Worm (Caenorhabditis elegans) whole organism, L1 larva: ENCODE data around the gene ceeh-1.

ENCODE experiments used
- C34B4.2 ChIP-seq: sonication (generic microtip); optimal IDR thresholded peaks from 2 replicates; lab custom pipeline; 2017; ENCODE audit warnings: mild to moderate bottlenecking, missing genetic modification characterization, missing compliant biosample characterization
- F16B12.6 ChIP-seq: fragments of 150-350 bp; optimal IDR thresholded peaks from 2 replicates; lab custom pipeline; 2014; ENCODE audit warnings: missing biosample characterization, missing genetic modification characterization
- Y116A8C.19 ChIP-seq: sonication (generic microtip); optimal IDR thresholded peaks from 2 replicates; lab custom pipeline; 2016; ENCODE audit warnings: missing compliant biosample characterization, missing genetic modification characterization, borderline replicate concordance
- aly-2 ChIP-seq: fragments of 150-350 bp; optimal IDR thresholded peaks from 2 replicates; lab custom pipeline; 2014; ENCODE audit warnings: missing biosample characterization, missing genetic modification characterization
- ama-1 ChIP-seq: fragments of 150-350 bp; optimal IDR thresholded peaks from 2 replicates; lab custom pipeline; 2014
- ceh-8 ChIP-seq: fragments of 200-800 bp; sonication (Bioruptor generic); optimal IDR thresholded peaks from 2 replicates; lab custom pipeline; 2018; ENCODE audit warnings: mild to moderate bottlenecking, missing genetic modification characterization, moderate library complexity, missing compliant biosample characterization
- ceh-88 ChIP-seq: fragments of 200-800 bp; sonication (Bioruptor generic); IDR thresholded peaks from 2 replicates; pipeline ENCODE4 v1.3.6; 2022; ENCODE audit warnings: missing genetic modification characterization, missing compliant biosample characterization
- ceh-90 ChIP-seq: sonication (generic microtip); optimal IDR thresholded peaks from 2 replicates; lab custom pipeline; 2016; ENCODE audit warnings: missing genetic modification characterization, missing compliant biosample characterization
- ces-1 ChIP-seq: fragments of 150-350 bp; optimal IDR thresholded peaks from 2 replicates; lab custom pipeline; 2014; ENCODE audit warnings: missing biosample characterization, missing genetic modification reagents, missing genetic modification characterization
- dsc-1 ChIP-seq: sonication (generic microtip); optimal IDR thresholded peaks from 2 replicates; lab custom pipeline; 2016; ENCODE audit warnings: mild to moderate bottlenecking, missing genetic modification characterization, missing compliant biosample characterization
- efl-1 ChIP-seq, 4 experiments: fragments of 150-350 bp; optimal IDR thresholded peaks in 3 of 4; peaks in 1 of 4; 1 replicate in 1 of 4; 2 replicates in 3 of 4; lab custom pipeline; 2014; ENCODE audit warnings: missing biosample characterization in 2 of 4, missing genetic modification characterization in 2 of 4, missing genetic modification reagents in 2 of 4
- efl-3 ChIP-seq: fragments of 200-800 bp; sonication (Bioruptor generic); optimal IDR thresholded peaks from 2 replicates; lab custom pipeline; 2018; ENCODE audit warnings: mild to moderate bottlenecking, missing genetic modification characterization, missing compliant biosample characterization
- egl-13 ChIP-seq: sonication (generic microtip); optimal IDR thresholded peaks from 2 replicates; lab custom pipeline; 2016; ENCODE audit warnings: missing genotype, missing genetic modification reagents, missing genetic modification characterization, missing compliant biosample characterization
- elt-2 ChIP-seq: sonication (generic microtip); optimal IDR thresholded peaks from 2 replicates; lab custom pipeline; 2016; ENCODE audit warnings: missing genetic modification characterization, mild to moderate bottlenecking, inconsistent platforms, missing compliant biosample characterization, missing genetic modification reagents
- elt-3 ChIP-seq, 6 experiments: fragments of 150-350 bp in 1 of 6; sonication (generic microtip); optimal IDR thresholded peaks; 2 replicates each; lab custom pipeline; 2017 to 2018; ENCODE audit warnings: missing biosample characterization in 6 of 6, missing genetic modification characterization in 6 of 6, inconsistent platforms in 1 of 6
- ets-5 ChIP-seq: fragments of 200-800 bp; sonication (Bioruptor generic); IDR thresholded peaks from 2 replicates; pipeline ENCODE4 v1.3.6; 2022; ENCODE audit warnings: missing genetic modification characterization, missing compliant biosample characterization
- fkh-10 ChIP-seq: sonication (generic microtip); optimal IDR thresholded peaks from 2 replicates; lab custom pipeline; 2017; ENCODE audit warnings: missing biosample characterization, missing genetic modification reagents, missing genetic modification characterization
- fkh-4 ChIP-seq: sonication (generic microtip); optimal IDR thresholded peaks from 2 replicates; lab custom pipeline; 2016; ENCODE audit warnings: missing compliant biosample characterization, missing genetic modification characterization, borderline replicate concordance
- hlh-17 ChIP-seq: fragments of 200-800 bp; sonication (Bioruptor generic); optimal IDR thresholded peaks from 2 replicates; lab custom pipeline; 2018; ENCODE audit warnings: missing genetic modification characterization, mild to moderate bottlenecking, missing compliant biosample characterization, moderate library complexity, borderline replicate concordance
- hlh-4 ChIP-seq: sonication (generic microtip); optimal IDR thresholded peaks from 2 replicates; lab custom pipeline; 2016; ENCODE audit warnings: mild to moderate bottlenecking, missing genetic modification characterization, missing compliant biosample characterization
- irx-1 ChIP-seq: sonication (generic microtip); optimal IDR thresholded peaks from 2 replicates; lab custom pipeline; 2016; ENCODE audit warnings: missing genetic modification characterization, missing compliant biosample characterization
- isw-1 ChIP-seq: fragments of 200-800 bp; sonication (Bioruptor generic); IDR thresholded peaks from 2 replicates; pipeline ENCODE4 v1.3.6; 2022; ENCODE audit warnings: missing genetic modification characterization, missing compliant biosample characterization
- jun-1 ChIP-seq: fragments of 150-350 bp; optimal IDR thresholded peaks from 2 replicates; lab custom pipeline; 2014; ENCODE audit warnings: missing biosample characterization, missing genetic modification reagents, missing genetic modification characterization
- lin-13 ChIP-seq: fragments of 150-350 bp; optimal IDR thresholded peaks from 2 replicates; lab custom pipeline; 2014; ENCODE audit warnings: missing biosample characterization, missing genetic modification reagents, missing genetic modification characterization
- lin-14 ChIP-seq: fragments of 200-800 bp; sonication (Bioruptor generic); optimal IDR thresholded peaks from 2 replicates; lab custom pipeline; 2018; ENCODE audit warnings: mild to moderate bottlenecking, missing genetic modification characterization, moderate library complexity, missing compliant biosample characterization
- lin-39 ChIP-seq: fragments of 150-350 bp; optimal IDR thresholded peaks from 2 replicates; lab custom pipeline; 2014; ENCODE audit warnings: missing biosample characterization, missing genetic modification reagents, missing genetic modification characterization
- mef-2 ChIP-seq: fragments of 150-350 bp; optimal IDR thresholded peaks from 2 replicates; lab custom pipeline; 2014; ENCODE audit warnings: missing biosample characterization, missing genetic modification characterization
- nhr-11 ChIP-seq: fragments of 150-350 bp; optimal IDR thresholded peaks from 2 replicates; lab custom pipeline; 2014; ENCODE audit warnings: missing biosample characterization, missing genetic modification characterization
- nhr-19 ChIP-seq: fragments of 200-800 bp; sonication (Bioruptor generic); conservative IDR thresholded peaks from 2 replicates; pipeline ENCODE4 v1.3.6; 2022; ENCODE audit warnings: missing genetic modification characterization, missing compliant biosample characterization
- nhr-47 ChIP-seq: sonication (generic microtip); optimal IDR thresholded peaks from 2 replicates; lab custom pipeline; 2016; ENCODE audit warnings: mild to moderate bottlenecking, missing genetic modification characterization, moderate library complexity, missing compliant biosample characterization
- nhr-71 ChIP-seq: sonication (generic microtip); optimal IDR thresholded peaks from 2 replicates; lab custom pipeline; 2016; ENCODE audit warnings: mild to moderate bottlenecking, missing genetic modification characterization, moderate library complexity, missing compliant biosample characterization
- nhr-76 ChIP-seq: sonication (generic microtip); optimal IDR thresholded peaks from 2 replicates; lab custom pipeline; 2017; ENCODE audit warnings: missing biosample characterization, missing genetic modification characterization
- nhr-84 ChIP-seq: sonication (generic microtip); optimal IDR thresholded peaks from 2 replicates; lab custom pipeline; 2017; ENCODE audit warnings: missing biosample characterization, missing genetic modification characterization
- nhr-85 ChIP-seq: sonication (generic microtip); peaks from one replicate; lab custom pipeline; 2016; ENCODE audit warnings: missing genetic modification characterization, inconsistent platforms, missing compliant biosample characterization
- pax-3 ChIP-seq: fragments of 200-800 bp; sonication (Bioruptor generic); optimal IDR thresholded peaks from 2 replicates; lab custom pipeline; 2018; ENCODE audit warnings: mild to moderate bottlenecking, missing genetic modification characterization, moderate library complexity, missing compliant biosample characterization
- rnt-1 ChIP-seq: sonication (generic microtip); optimal IDR thresholded peaks from 2 replicates; lab custom pipeline; 2016; ENCODE audit warnings: mild to moderate bottlenecking, missing genetic modification characterization, moderate library complexity, missing compliant biosample characterization
- skn-1 ChIP-seq: fragments of 150-350 bp; optimal IDR thresholded peaks from 2 replicates; lab custom pipeline; 2014; ENCODE audit warnings: missing biosample characterization, missing genetic modification characterization
- snpc-4 ChIP-seq: fragments of 150-350 bp; optimal IDR thresholded peaks from 2 replicates; lab custom pipeline; 2014; ENCODE audit warnings: missing biosample characterization, missing genetic modification characterization
- snu-23 ChIP-seq: sonication (generic microtip); optimal IDR thresholded peaks from 2 replicates; lab custom pipeline; 2016; ENCODE audit warnings: missing genetic modification characterization, missing compliant biosample characterization
- sox-4 ChIP-seq: sonication (generic microtip); optimal IDR thresholded peaks from 2 replicates; lab custom pipeline; 2016; ENCODE audit warnings: missing genetic modification characterization, missing compliant biosample characterization
- sptf-1 ChIP-seq: fragments of 150-350 bp; optimal IDR thresholded peaks from 2 replicates; lab custom pipeline; 2014; ENCODE audit warnings: missing biosample characterization, missing genetic modification characterization
- tbx-2 ChIP-seq: sonication (generic microtip); optimal IDR thresholded peaks from 2 replicates; lab custom pipeline; 2016; ENCODE audit warnings: missing genetic modification characterization, missing compliant biosample characterization
- unc-130 ChIP-seq: fragments of 150-350 bp; optimal IDR thresholded peaks from 2 replicates; lab custom pipeline; 2017; ENCODE audit warnings: missing biosample characterization, missing genetic modification characterization, inconsistent platforms
- unc-30 ChIP-seq: sonication (generic microtip); optimal IDR thresholded peaks from 2 replicates; lab custom pipeline; 2017; ENCODE audit warnings: missing biosample characterization, missing genetic modification characterization
- unc-62 ChIP-seq: fragments of 150-350 bp; optimal IDR thresholded peaks from 2 replicates; lab custom pipeline; 2014; ENCODE audit warnings: missing biosample characterization, missing genetic modification reagents, missing genetic modification characterization
- unc-86 ChIP-seq: sonication (generic microtip); optimal IDR thresholded peaks from 2 replicates; lab custom pipeline; 2016; ENCODE audit warnings: missing genetic modification characterization, missing compliant biosample characterization
- unc-98 ChIP-seq: fragments of 200-800 bp; sonication (Bioruptor generic); IDR thresholded peaks from 2 replicates; pipeline ENCODE4 v1.3.6; 2022; ENCODE audit warnings: missing genetic modification characterization, missing compliant biosample characterization
- vab-15 ChIP-seq: sonication (generic microtip); optimal IDR thresholded peaks from 2 replicates; lab custom pipeline; 2017; ENCODE audit warnings: missing genotype, mild to moderate bottlenecking, missing genetic modification characterization, missing compliant biosample characterization
- zag-1 ChIP-seq: fragments of 150-350 bp; optimal IDR thresholded peaks from 2 replicates; lab custom pipeline; 2014; ENCODE audit warnings: missing biosample characterization, missing genetic modification characterization
- ztf-4 ChIP-seq: fragments of 150-350 bp; optimal IDR thresholded peaks from 2 replicates; lab custom pipeline; 2014; ENCODE audit warnings: missing biosample characterization, missing genetic modification characterization

ceeh-1 gene

ce11 chrIII:834443-834815 is 2.4 kb upstream of the ceeh-1 start (continued):
- no peak for TF ChIP-seq irx-1 (tag; lab: Kevin White, UChicago)
- no peak for TF ChIP-seq skn-1
- TF ChIP-seq lin-14: no peak
- peak; percentile 24 for TF ChIP-seq C34B4.2 (tag; lab: Kevin White, UChicago)
- no peak for TF ChIP-seq ceh-90 (tag; lab: Kevin White, UChicago)

- TF ChIP-seq unc-30 (tag; lab: Kevin White, UChicago) (no peak), fkh-10 (GFP tag; lab: Kevin White, UChicago) (peak; percentile 81), ama-1 (peak; percentile 80), jun-1 (tag; lab: Kevin White, UChicago) (peak; percentile 95), lin-13 (GFP tag; lab: Kevin White, UChicago) (peak; percentile 91), ets-5 (GFP tag; lab: Robert Waterston, UW) (no peak), ces-1 (GFP tag; lab: Kevin White, UChicago) (no peak), nhr-11 (tag; lab: Kevin White, UChicago) (peak; percentile 84), zag-1 (tag; lab: Kevin White, UChicago) (no peak), nhr-19 (GFP tag; lab: Robert Waterston, UW) (peak; percentile 83), unc-130 (tag; lab: Kevin White, UChicago) (peak; percentile 80), isw-1 (GFP tag; lab: Robert Waterston, UW) (peak; percentile 83), pax-3 (tag; lab: Kevin White, UChicago) (peak; percentile 70), unc-86 (tag; lab: Kevin White, UChicago) (peak; percentile 80), unc-62 (GFP tag; lab: Kevin White, UChicago) (no peak), Y116A8C.19 (tag; lab: Kevin White, UChicago) (no peak), snpc-4 (tag; lab: Kevin White, UChicago) (peak; percentile 80), vab-15 (tag; lab: Kevin White, UChicago) (no peak), ceh-88 (GFP tag; lab: Robert Waterston, UW) (peak; percentile 45; the same call in 1 of the 2 replicates), snu-23 (GFP tag; lab: Kevin White, UChicago) (peak; percentile 95), nhr-71 (tag; lab: Kevin White, UChicago) (peak; percentile 97), dsc-1 (tag; lab: Kevin White, UChicago) (peak; percentile 65), egl-13 (tag; lab: Kevin White, UChicago) (peak; percentile 54), fkh-4 (no peak), sptf-1 (tag; lab: Kevin White, UChicago) (no peak), hlh-4 (no peak), rnt-1 (peak; percentile 86), efl-1 (optimal IDR thresholded peaks at IDR 0.05; lab: Kevin White, UChicago) (peak; percentile 79 to 90), efl-1 (GFP tag; optimal IDR thresholded peaks at IDR 0.05 in 1 of 2; lab: Kevin White, UChicago) (peak; percentile 69 to 96), sox-4 (tag; lab: Kevin White, UChicago) (no peak), F16B12.6 (tag; lab: Kevin White, UChicago) (peak; percentile 32), nhr-76 (tag; lab: Kevin White, UChicago) (no peak), elt-2 (tag; lab: Kevin White, UChicago) (peak; percentile 63), efl-3 (GFP tag; lab: Kevin White, UChicago) (no peak), unc-98 (no peak; the same call in 1 of the 2 replicates), tbx-2 (tag; lab: Kevin White, UChicago) (peak; percentile 86), hlh-17 (GFP tag; lab: Kevin White, UChicago) (no peak), ztf-4 (tag; lab: Kevin White, UChicago) (peak; percentile 37), lin-39 (tag; lab: Kevin White, UChicago) (no peak), mef-2 (tag; lab: Kevin White, UChicago) (no peak), ceh-8 (GFP tag; lab: Kevin White, UChicago) (peak; percentile 32), nhr-84 (tag; lab: Kevin White, UChicago) (no peak), nhr-85 (tag; lab: Kevin White, UChicago) (peak; percentile 97), nhr-47 (tag; lab: Kevin White, UChicago) (peak; percentile 91), aly-2 (tag; lab: Kevin White, UChicago) (peak; percentile 55), elt-3 (tag; optimal IDR thresholded peaks at IDR 0.05; lab: Kevin White, UChicago) (peak in 5 of 6 experiments; percentile 5 to 84 (median 65)), ceh-90 (tag; lab: Kevin White, UChicago) (peak; percentile 43)
These were observed 1.8 kb upstream of the ceeh-1 start for ce11 chrIII:833711-834442.
